Fruit fly (Drosophila melanogaster) whole organism, wandering third instar larva: ENCODE measurements around the gene CG4230.

Experiments
- Dif ChIP-seq: fragments of 200-275, 200-300 bp; sonication (Bioruptor generic); optimal IDR thresholded peaks from 2 replicates; lab custom pipeline; 2018; ENCODE audit warnings: missing biosample characterization, missing genetic modification characterization; ENCODE audit not compliant: partially characterized antibody
- Vsx2 ChIP-seq: fragments of 200-300, 225-300 bp; sonication (Bioruptor generic); optimal IDR thresholded peaks from 2 replicates; lab custom pipeline; 2018; ENCODE audit warnings: missing biosample characterization, missing genetic modification characterization; ENCODE audit not compliant: partially characterized antibody
- h ChIP-seq: fragments of 200-800 bp; sonication (Bioruptor generic); optimal IDR thresholded peaks from 3 replicates; lab custom pipeline; 2016; ENCODE audit warnings: missing biosample characterization, mild to moderate bottlenecking, missing genetic modification characterization

DNA sequence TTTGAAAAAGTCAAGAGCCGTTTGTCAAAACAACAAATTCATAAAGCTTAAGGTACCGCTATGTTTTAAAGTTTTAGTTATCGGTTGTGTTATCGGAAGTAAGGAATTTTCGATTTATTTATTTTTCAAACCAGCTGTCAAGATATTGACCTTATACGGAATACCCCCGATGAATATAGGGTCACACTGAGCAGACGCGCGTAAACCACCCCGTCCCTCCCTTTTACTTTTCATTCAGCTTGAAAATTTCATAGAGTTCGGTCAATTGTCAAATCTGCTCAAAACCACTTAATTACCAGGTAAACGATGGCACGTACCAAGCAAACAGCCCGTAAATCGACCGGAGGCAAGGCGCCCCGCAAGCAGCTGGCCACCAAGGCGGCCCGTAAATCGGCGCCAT is 41.1 kb upstream of the CG4230 start, which contains the start of the genes CG14036 and His3.3A:
- TF ChIP-seq Dif: no peak
- peak; percentile 13 for TF ChIP-seq h (GFP tag; lab: Kevin White, UChicago)
- no peak for TF ChIP-seq Vsx2
